ENCODE assay signal across 1 fruit fly cellular context in genomic region chr2L:7386555-7387420, dm6.
TF ChIP-seq lines count a peak whose summit lies in the region.

No protein-coding gene starts in this region.

TF ChIP-seq in whole organism, embryonic, 481 proteins besides CTCF, POLR2A, EP300 and RAD21 (continued from another document):
- TF ChIP-seq CG1529 (GFP tag; optimal IDR thresholded peaks at IDR 0.05; lab: Kevin White, UChicago) (peak; percentile 18), Six4 (GFP tag; optimal IDR thresholded peaks at IDR 0.05; lab: Kevin White, UChicago) (no peak), CG17361 (GFP tag; IDR thresholded peaks at IDR 0.05; lab: Robert Waterston, UW) (no peak), GATAe (GFP tag; conservative IDR thresholded peaks at IDR 0.05; lab: Robert Waterston, UW) (peak; percentile 22; the same call in 1 of the 2 replicates), HHEX (GFP tag; optimal IDR thresholded peaks at IDR 0.05; lab: Kevin White, UChicago) (peak; percentile 34), hkb (optimal IDR thresholded peaks at IDR 0.05; lab: Kevin White, UChicago) (no peak), hkb (GFP tag; IDR thresholded peaks at IDR 0.05; lab: Robert Waterston, UW) (0 out of 2 replicates have a peak, but pooled peaks have one; percentile 15), CG30403 (GFP tag; optimal IDR thresholded peaks at IDR 0.05; lab: Kevin White, UChicago) (no peak), amos (GFP tag; IDR thresholded peaks at IDR 0.05; lab: Robert Waterston, UW; ENCODE audit: partially characterized antibody) (no peak), ap (GFP tag; IDR thresholded peaks at IDR 0.05; lab: Robert Waterston, UW) (peak; percentile 3; the same call in 1 of the 2 replicates), CG3407 (GFP tag; optimal IDR thresholded peaks at IDR 0.05; lab: Kevin White, UChicago) (peak; percentile 4), CG32532 (GFP tag; IDR thresholded peaks at IDR 0.05; lab: Robert Waterston, UW) (peak; percentile 17; the same call in 1 of the 2 replicates), CG32772 (GFP tag; IDR thresholded peaks at IDR 0.05; lab: Robert Waterston, UW) (no peak), CG1792 (GFP tag; optimal IDR thresholded peaks at IDR 0.05; lab: Kevin White, UChicago) (no peak), CG7987 (GFP tag; optimal IDR thresholded peaks at IDR 0.05; lab: Kevin White, UChicago) (peak; percentile 10), Gsc (GFP tag; IDR thresholded peaks at IDR 0.05; lab: Robert Waterston, UW) (no peak), CG8281 (tag; optimal IDR thresholded peaks at IDR 0.05; lab: Kevin White, UChicago) (no peak), CG6813 (GFP tag; optimal IDR thresholded peaks at IDR 0.05; lab: Kevin White, UChicago) (peak; percentile 17), so (GFP tag; IDR thresholded peaks at IDR 0.05; lab: Robert Waterston, UW) (0 out of 3 replicates have a peak, but pooled peaks have one; percentile 16), Antp (GFP tag; optimal IDR thresholded peaks at IDR 0.05; lab: Kevin White, UChicago) (no peak), CG18599 (GFP tag; optimal IDR thresholded peaks at IDR 0.05; lab: Kevin White, UChicago) (peak; percentile 17), CG17186 (GFP tag; optimal IDR thresholded peaks at IDR 0.05; lab: Kevin White, UChicago) (no peak), nerfin-2 (GFP tag; IDR thresholded peaks at IDR 0.05; lab: Robert Waterston, UW; ENCODE audit: partially characterized antibody) (no peak), ato (GFP tag; IDR thresholded peaks at IDR 0.05; lab: Robert Waterston, UW; ENCODE audit: partially characterized antibody) (no peak), CoRest (tag; optimal IDR thresholded peaks at IDR 0.05; lab: Kevin White, UChicago) (no peak), ATbp (GFP tag; optimal IDR thresholded peaks at IDR 0.05; lab: Kevin White, UChicago) (peak; percentile 58), sisA (GFP tag; IDR thresholded peaks at IDR 0.05; lab: Robert Waterston, UW) (no peak), CG11560 (tag; IDR thresholded peaks at IDR 0.05; lab: Robert Waterston, UW) (no peak), CG9437 (GFP tag; optimal IDR thresholded peaks at IDR 0.05; lab: Kevin White, UChicago) (no peak)
